Fruit fly (Drosophila melanogaster) whole organism, embryonic: ENCODE data around the gene CG11811.

Experiments
- CG10431 ChIP-seq: fragments of 200-800 bp; sonication (Bioruptor generic); optimal IDR thresholded peaks from 3 replicates; lab custom pipeline; 2018; ENCODE audit warnings: missing biosample characterization, mild to moderate bottlenecking, missing genetic modification characterization
- CG11456 ChIP-seq: fragments of 200-800 bp; sonication (Bioruptor generic); IDR thresholded peaks from 3 replicates; pipeline ENCODE4 v1.3.6; 2022; ENCODE audit warnings: missing biosample characterization, missing genetic modification characterization
- CG11695 ChIP-seq: fragments of 200-800 bp; sonication (Bioruptor generic); IDR thresholded peaks from 3 replicates; pipeline ENCODE4 v1.3.6; 2022; ENCODE audit warnings: missing biosample characterization, missing genetic modification characterization
- CG12155 ChIP-seq: fragments of 200-800 bp; sonication (Bioruptor generic); optimal IDR thresholded peaks from 3 replicates; lab custom pipeline; 2016; ENCODE audit warnings: missing biosample characterization, missing genetic modification characterization
- CG12299 ChIP-seq: fragments of 200-800 bp; sonication (Bioruptor generic); optimal IDR thresholded peaks from 2 replicates; lab custom pipeline; 2018; ENCODE audit warnings: missing biosample characterization, mild to moderate bottlenecking, missing genetic modification characterization
- CG13296 ChIP-seq: fragments of 200-800 bp; sonication (Bioruptor generic); optimal IDR thresholded peaks from 3 replicates; lab custom pipeline; 2018; ENCODE audit warnings: missing biosample characterization, mild to moderate bottlenecking, missing genetic modification characterization
- CG14860 ChIP-seq: fragments of 200-800 bp; sonication (Bioruptor generic); IDR thresholded peaks from 3 replicates; pipeline ENCODE4 v1.3.6; 2022; ENCODE audit warnings: missing biosample characterization, missing genetic modification characterization; ENCODE audit not compliant: partially characterized antibody
- CG16815 ChIP-seq: fragments of 200-800 bp; sonication (Bioruptor generic); optimal IDR thresholded peaks from 3 replicates; lab custom pipeline; 2017; ENCODE audit warnings: missing biosample characterization, mild to moderate bottlenecking, missing genetic modification characterization
- CG2129 ChIP-seq: fragments of 200-800 bp; sonication (Bioruptor generic); IDR thresholded peaks from 2 replicates; pipeline ENCODE4 v1.3.6; 2022; ENCODE audit warnings: missing biosample characterization, missing genetic modification characterization; ENCODE audit not compliant: partially characterized antibody
- CG5245 ChIP-seq: fragments of 200-800 bp; sonication (Bioruptor generic); optimal IDR thresholded peaks from 3 replicates; lab custom pipeline; 2016; ENCODE audit warnings: missing biosample characterization, missing genetic modification characterization
- CG6654 ChIP-seq: fragments of 200-800 bp; sonication (Bioruptor generic); optimal IDR thresholded peaks from 2 replicates; lab custom pipeline; 2017; ENCODE audit warnings: missing biosample characterization, mild to moderate bottlenecking, missing genetic modification characterization
- CG7372 ChIP-seq: fragments of 200-800 bp; sonication (Bioruptor generic); IDR thresholded peaks from 2 replicates; pipeline ENCODE4 v1.3.6; 2022; ENCODE audit warnings: missing biosample characterization, missing genetic modification characterization
- CG8478 ChIP-seq: fragments of >200 bp; optimal IDR thresholded peaks from 2 replicates; lab custom pipeline; 2018
- CG8924 ChIP-seq: fragments of 200-800 bp; optimal IDR thresholded peaks from 3 replicates; lab custom pipeline; 2019; ENCODE audit warnings: missing biosample characterization, mild to moderate bottlenecking, missing genetic modification characterization, moderate library complexity
- CG9797 ChIP-seq: fragments of 200-800 bp; sonication (Bioruptor generic); optimal IDR thresholded peaks from 3 replicates; lab custom pipeline; 2018; ENCODE audit warnings: missing biosample characterization, mild to moderate bottlenecking, missing genetic modification characterization
- CG9817 ChIP-seq: fragments of 200-800 bp; sonication (Bioruptor generic); optimal IDR thresholded peaks from 2 replicates; lab custom pipeline; 2018; ENCODE audit warnings: missing biosample characterization, mild to moderate bottlenecking, missing genetic modification characterization, moderate library complexity
- D19A ChIP-seq: fragments of 200-800 bp; optimal IDR thresholded peaks from 3 replicates; lab custom pipeline; 2019; ENCODE audit warnings: missing biosample characterization, mild to moderate bottlenecking, missing genetic modification characterization, moderate library complexity
- Dek ChIP-seq: fragments of 200-800 bp; sonication (Bioruptor generic); optimal IDR thresholded peaks from 3 replicates; lab custom pipeline; 2019; ENCODE audit warnings: missing biosample characterization, mild to moderate bottlenecking, missing genetic modification characterization, moderate library complexity
- Dp ChIP-seq: fragments of 200-800 bp; sonication (Bioruptor generic); optimal IDR thresholded peaks from 2 replicates; lab custom pipeline; 2018; ENCODE audit warnings: missing biosample characterization, mild to moderate bottlenecking, missing genetic modification characterization, moderate library complexity
- Fer3 ChIP-seq: fragments of 200-800 bp; sonication (Bioruptor generic); optimal IDR thresholded peaks from 2 replicates; lab custom pipeline; 2018; ENCODE audit warnings: missing biosample characterization, mild to moderate bottlenecking, missing genetic modification characterization, moderate library complexity
- Gsc ChIP-seq: fragments of 200-800 bp; sonication (Bioruptor generic); IDR thresholded peaks from 2 replicates; pipeline ENCODE4 v1.3.6; 2022; ENCODE audit warnings: missing biosample characterization, missing genetic modification characterization
- H2.0 ChIP-seq: fragments of 200-800 bp; sonication (Bioruptor generic); IDR thresholded peaks from 2 replicates; pipeline ENCODE4 v1.3.6; 2022; ENCODE audit warnings: missing biosample characterization, missing genetic modification characterization
- Lim3 ChIP-seq: fragments of 200-800 bp; sonication (Bioruptor generic); IDR thresholded peaks from 2 replicates; pipeline ENCODE4 v1.3.6; 2022; ENCODE audit warnings: missing biosample characterization, missing genetic modification characterization
- MTF-1 ChIP-seq: fragments of 200-800 bp; sonication (Bioruptor generic); optimal IDR thresholded peaks from 2 replicates; lab custom pipeline; 2018; ENCODE audit warnings: missing biosample characterization, mild to moderate bottlenecking, missing genetic modification characterization, borderline replicate concordance
- Myb ChIP-seq: fragments of 200-800 bp; sonication (Bioruptor generic); optimal IDR thresholded peaks from 2 replicates; lab custom pipeline; 2016; ENCODE audit warnings: missing biosample characterization, missing genetic modification characterization
- NfI ChIP-seq: fragments of 200-800 bp; sonication (Bioruptor generic); optimal IDR thresholded peaks from 3 replicates; lab custom pipeline; 2018; ENCODE audit warnings: missing biosample characterization, mild to moderate bottlenecking, missing genetic modification characterization, moderate library complexity
- Oli ChIP-seq: fragments of 200-800 bp; sonication (Bioruptor generic); optimal IDR thresholded peaks from 2 replicates; lab custom pipeline; 2018; ENCODE audit warnings: missing biosample characterization, mild to moderate bottlenecking, missing genetic modification characterization, moderate library complexity
- Sox100B ChIP-seq: fragments of 200-800 bp; sonication (Bioruptor generic); optimal IDR thresholded peaks from 3 replicates; lab custom pipeline; 2018; ENCODE audit warnings: missing biosample characterization, mild to moderate bottlenecking, missing genetic modification characterization
- Spps ChIP-seq: fragments of 200-800 bp; sonication (Bioruptor generic); optimal IDR thresholded peaks from 2 replicates; lab custom pipeline; 2018; ENCODE audit warnings: missing biosample characterization, mild to moderate bottlenecking, missing genetic modification characterization
- ac ChIP-seq: fragments of 200-800 bp; sonication (Bioruptor generic); optimal IDR thresholded peaks from 3 replicates; lab custom pipeline; 2017; ENCODE audit warnings: missing biosample characterization, mild to moderate bottlenecking, missing genetic modification characterization
- ara ChIP-seq: fragments of 200-800 bp; sonication (Bioruptor generic); IDR thresholded peaks from 2 replicates; pipeline ENCODE4 v1.3.6; 2022; ENCODE audit warnings: missing biosample characterization, missing genetic modification characterization
- bigmax ChIP-seq: fragments of 200-800 bp; sonication (Bioruptor generic); optimal IDR thresholded peaks from 2 replicates; lab custom pipeline; 2018; ENCODE audit warnings: missing biosample characterization, mild to moderate bottlenecking, missing genetic modification characterization
- dysf ChIP-seq: fragments of 200-800 bp; sonication (Bioruptor generic); IDR thresholded peaks from 3 replicates; pipeline ENCODE4 v1.3.6; 2022; ENCODE audit warnings: missing biosample characterization, missing genetic modification characterization
- en ChIP-seq: fragments of 200-800 bp; sonication (Bioruptor generic); optimal IDR thresholded peaks from 2 replicates; lab custom pipeline; 2016; ENCODE audit warnings: missing biosample characterization, missing genetic modification characterization
- eve ChIP-seq, 2 experiments: fragments of >200 bp; optimal IDR thresholded peaks; 2 replicates each; lab custom pipeline; 2017; ENCODE audit warnings: missing biosample characterization in 2 of 2, missing genetic modification characterization in 2 of 2
- fd64A ChIP-seq: fragments of 200-800 bp; sonication (Bioruptor generic); optimal IDR thresholded peaks from 3 replicates; lab custom pipeline; 2018; ENCODE audit warnings: missing biosample characterization, mild to moderate bottlenecking, missing genetic modification characterization
- fu2 ChIP-seq: fragments of 200-800 bp; sonication (Bioruptor generic); optimal IDR thresholded peaks from 2 replicates; lab custom pipeline; 2016; ENCODE audit warnings: missing biosample characterization, missing genetic modification characterization
- gcm ChIP-seq: fragments of 200-800 bp; sonication (Bioruptor generic); optimal IDR thresholded peaks from 2 replicates; lab custom pipeline; 2019; ENCODE audit warnings: missing biosample characterization, mild to moderate bottlenecking, missing genetic modification characterization, moderate library complexity
- kni ChIP-seq: fragments of 200-800 bp; sonication (Bioruptor generic); optimal IDR thresholded peaks from 3 replicates; lab custom pipeline; 2017; ENCODE audit warnings: mild to moderate bottlenecking, missing biosample characterization, missing genetic modification reagents, missing genetic modification characterization
- lov ChIP-seq, 2 experiments: fragments of 200-800 bp in 1 of 2; fragments of >200 bp in 1 of 2; sonication (Bioruptor generic) in 1 of 2; IDR thresholded peaks in 1 of 2; optimal IDR thresholded peaks in 1 of 2; 2 replicates in 1 of 2; 3 replicates in 1 of 2; pipeline versions ENCODE4 v1.3.6 to Lab custom; 2017 to 2022; ENCODE audit warnings: missing biosample characterization in 1 of 2, missing genetic modification characterization in 1 of 2
- nerfin-1 ChIP-seq: fragments of 200-800 bp; sonication (Bioruptor generic); optimal IDR thresholded peaks from 3 replicates; lab custom pipeline; 2019; ENCODE audit warnings: missing biosample characterization, mild to moderate bottlenecking, missing genetic modification characterization, moderate library complexity
- pan ChIP-seq, 4 experiments: fragments of >200 bp in 3 of 4; fragments of 200-800 bp in 1 of 4; sonication (Bioruptor generic) in 1 of 4; optimal IDR thresholded peaks in 3 of 4; IDR thresholded peaks in 1 of 4; 2 replicates each; pipeline versions ENCODE4 v1.3.6 to Lab custom; 2017 to 2022; ENCODE audit warnings: missing biosample characterization in 2 of 4, missing genetic modification characterization in 2 of 4, mixed read lengths in 1 of 4
- phol ChIP-seq: fragments of 200-800 bp; sonication (Bioruptor generic); optimal IDR thresholded peaks from 3 replicates; lab custom pipeline; 2018; ENCODE audit warnings: missing biosample characterization, mild to moderate bottlenecking, missing genetic modification characterization, moderate library complexity
- row ChIP-seq: fragments of 200-800 bp; sonication (Bioruptor generic); IDR thresholded peaks from 3 replicates; pipeline ENCODE4 v1.3.6; 2022; ENCODE audit warnings: missing biosample characterization, missing genetic modification characterization
- sens-2 ChIP-seq: fragments of 200-800 bp; sonication (Bioruptor generic); IDR thresholded peaks from 2 replicates; pipeline ENCODE4 v1.3.6; 2022; ENCODE audit warnings: missing biosample characterization, missing genetic modification characterization
- sr ChIP-seq: fragments of 200-800 bp; sonication (Bioruptor generic); IDR thresholded peaks from 3 replicates; pipeline ENCODE4 v1.3.6; 2022; ENCODE audit warnings: missing biosample characterization, missing genetic modification characterization
- tap ChIP-seq: fragments of 200-800 bp; optimal IDR thresholded peaks from 3 replicates; lab custom pipeline; 2019; ENCODE audit warnings: missing biosample characterization, mild to moderate bottlenecking, missing genetic modification characterization, moderate library complexity
- vfl ChIP-seq: fragments of 200-800 bp; sonication (Bioruptor generic); optimal IDR thresholded peaks from 2 replicates; lab custom pipeline; 2016; ENCODE audit warnings: missing biosample characterization, missing genetic modification characterization
- zen2 ChIP-seq: fragments of 200-800 bp; sonication (Bioruptor generic); IDR thresholded peaks from 3 replicates; pipeline ENCODE4 v1.3.6; 2022; ENCODE audit warnings: missing biosample characterization, missing genetic modification characterization; ENCODE audit not compliant: partially characterized antibody

The CG11811 gene

dm6 chr3L:10733502-10733901, 42.7 kb downstream of the CG11811 start (continued):
- no peak for TF ChIP-seq zen2
- no peak for TF ChIP-seq Gsc
- TF ChIP-seq Lim3 (GFP tag; lab: Robert Waterston, UW), result no peak
- no peak for TF ChIP-seq nerfin-1 (tag; lab: Kevin White, UChicago)
- peak; percentile 55; the same call in 2 of the 3 replicates for TF ChIP-seq row (GFP tag; lab: Robert Waterston, UW)
- TF ChIP-seq Dek (tag; lab: Kevin White, UChicago), result no peak
- no peak for TF ChIP-seq pan (optimal IDR thresholded peaks at IDR 0.05; lab: Kevin White, UChicago)
- peak in 1 of 2 experiments; percentile 56 for TF ChIP-seq pan (GFP tag; optimal IDR thresholded peaks at IDR 0.05 in 1 of 2, IDR thresholded peaks at IDR 0.05 in 1 of 2)

- TF ChIP-seq CG8478 (lab: Kevin White, UChicago) (no peak), CG8924 (no peak), kni (GFP tag; lab: Kevin White, UChicago) (no peak), MTF-1 (GFP tag; lab: Kevin White, UChicago) (peak; percentile 35), Dp (no peak), Fer3 (tag; lab: Kevin White, UChicago) (peak; percentile 25), vfl (no peak), NfI (GFP tag; lab: Kevin White, UChicago) (peak; percentile 26), CG10431 (GFP tag; lab: Kevin White, UChicago) (peak; percentile 32), CG11456 (GFP tag; lab: Robert Waterston, UW) (peak; percentile 32; the same call in 1 of the 3 replicates), CG14860 (GFP tag; lab: Robert Waterston, UW) (no peak), H2.0 (no peak), Sox100B (GFP tag; lab: Kevin White, UChicago) (peak; percentile 15), CG13296 (peak; percentile 54), CG2129 (GFP tag; lab: Robert Waterston, UW) (no peak), Spps (tag; lab: Kevin White, UChicago) (peak; percentile 2), CG6654 (peak; percentile 18), dysf (GFP tag; lab: Robert Waterston, UW) (peak; percentile 11; the same call in 1 of the 3 replicates), en (GFP tag; lab: Kevin White, UChicago) (no peak), CG16815 (GFP tag; lab: Kevin White, UChicago) (no peak), fd64A (GFP tag; lab: Kevin White, UChicago) (peak; percentile 61), phol (tag; lab: Kevin White, UChicago) (peak; percentile 30), tap (peak; percentile 9), CG9817 (tag; lab: Kevin White, UChicago) (no peak), CG7372 (no peak), gcm (peak; percentile 25), CG11695 (GFP tag; lab: Robert Waterston, UW) (peak; percentile 29; the same call in 1 of the 3 replicates), CG9797 (GFP tag; lab: Kevin White, UChicago) (no peak), sr (GFP tag; lab: Robert Waterston, UW) (peak; percentile 42; the same call in 1 of the 3 replicates), fu2 (GFP tag; lab: Kevin White, UChicago) (no peak), lov (optimal IDR thresholded peaks at IDR 0.05; lab: Kevin White, UChicago) (no peak), lov (GFP tag; IDR thresholded peaks at IDR 0.05; lab: Robert Waterston, UW) (peak; percentile 77; the same call in 2 of the 3 replicates), CG12299 (tag; lab: Kevin White, UChicago) (no peak), CG12155 (no peak), ac (GFP tag; lab: Kevin White, UChicago) (no peak), CG5245 (GFP tag; lab: Kevin White, UChicago) (no peak), D19A (tag; lab: Kevin White, UChicago) (no peak), eve (GFP tag; optimal IDR thresholded peaks at IDR 0.05; lab: Kevin White, UChicago) (no peak), Myb (GFP tag; lab: Kevin White, UChicago) (no peak), sens-2 (GFP tag; lab: Robert Waterston, UW) (peak; percentile 32; the same call in 1 of the 2 replicates), bigmax (no peak), ara (GFP tag; lab: Robert Waterston, UW) (no peak), Oli (tag; lab: Kevin White, UChicago) (no peak)
Observed at dm6 chr3L:10734561-10734960, 43.7 kb downstream of the CG11811 start.
